Fruit fly (Drosophila melanogaster): ENCODE measurements around the gene CG10462.

CG10462 gene

dm6 chr2L:19756716-19757115 lies 20.9 kb upstream of the CG10462 start, which contains the start of gene CG10631 (continued):
- peak; percentile 82 for TF ChIP-seq Scr (GFP tag; IDR thresholded peaks at IDR 0.05; ENCODE audit: partially characterized antibody)
- TF ChIP-seq CG2129 (GFP tag; IDR thresholded peaks at IDR 0.05; ENCODE audit: partially characterized antibody) = no peak
- TF ChIP-seq CG3407 (GFP tag; optimal IDR thresholded peaks at IDR 0.05) = no peak
- no peak for TF ChIP-seq Bdp1 (GFP tag; optimal IDR thresholded peaks at IDR 0.05)
- TF ChIP-seq Jarid2 (GFP tag; optimal IDR thresholded peaks at IDR 0.05) = peak; percentile 63
- peak; percentile 12 for TF ChIP-seq CG4282 (GFP tag; optimal IDR thresholded peaks at IDR 0.05)
- no peak for TF ChIP-seq CG8359 (GFP tag; optimal IDR thresholded peaks at IDR 0.05; ENCODE audit: borderline replicate concordance)
- TF ChIP-seq croc (GFP tag; conservative IDR thresholded peaks at IDR 0.05) = no peak
- 0 out of 2 replicates have a peak, but pooled peaks have one; percentile 11 for TF ChIP-seq CG3847 (GFP tag; IDR thresholded peaks at IDR 0.05)
- TF ChIP-seq sob (GFP tag; IDR thresholded peaks at IDR 0.05) = 0 out of 2 replicates have a peak, but pooled peaks have one; percentile 34
- TF ChIP-seq pb (GFP tag; optimal IDR thresholded peaks at IDR 0.05) = no peak
- TF ChIP-seq Hr78 (GFP tag; optimal IDR thresholded peaks at IDR 0.05) = no peak
- TF ChIP-seq CrebB (tag; optimal IDR thresholded peaks at IDR 0.05) = peak; percentile 24
- TF ChIP-seq CG16813 (GFP tag; IDR thresholded peaks at IDR 0.05; ENCODE audit: partially characterized antibody) = peak; percentile 64; the same call in 1 of the 3 replicates
- TF ChIP-seq Mrtf (GFP tag; IDR thresholded peaks at IDR 0.05) = no peak
- peak; percentile 85 for TF ChIP-seq CG34224 (GFP tag; IDR thresholded peaks at IDR 0.05; ENCODE audit: partially characterized antibody)
- peak; percentile 18 for TF ChIP-seq Hmr (GFP tag; optimal IDR thresholded peaks at IDR 0.05)
- TF ChIP-seq Hmx (GFP tag; optimal IDR thresholded peaks at IDR 0.05) = no peak
- TF ChIP-seq Med (GFP tag) = peak; percentile 75
- no peak for TF ChIP-seq psq (GFP tag; optimal IDR thresholded peaks at IDR 0.05)
- TF ChIP-seq HLH54F (GFP tag; optimal IDR thresholded peaks at IDR 0.05) = no peak
- no peak for TF ChIP-seq seq (GFP tag; IDR thresholded peaks at IDR 0.05)
- TF ChIP-seq CG5245 (GFP tag; optimal IDR thresholded peaks at IDR 0.05) = no peak
- no peak for TF ChIP-seq CG4424 (GFP tag; optimal IDR thresholded peaks at IDR 0.05)
- no peak for TF ChIP-seq CG31224 (GFP tag; IDR thresholded peaks at IDR 0.05)
- TF ChIP-seq ken (GFP tag; IDR thresholded peaks at IDR 0.05) = no peak
- no peak for TF ChIP-seq schlank (tag; optimal IDR thresholded peaks at IDR 0.05)
- TF ChIP-seq CG2116 (GFP tag; optimal IDR thresholded peaks at IDR 0.05) = peak; percentile 3
- 0 out of 3 replicates have a peak, but pooled peaks have one; percentile 11 for TF ChIP-seq CG11456 (GFP tag; IDR thresholded peaks at IDR 0.05)
- TF ChIP-seq Doc3 (GFP tag; IDR thresholded peaks at IDR 0.05; ENCODE audit: partially characterized antibody) = peak; percentile 69
- no peak for TF ChIP-seq vfl (GFP tag; optimal IDR thresholded peaks at IDR 0.05)
- TF ChIP-seq Xbp1 (GFP tag; optimal IDR thresholded peaks at IDR 0.05) = no peak
- peak; percentile 88 for TF ChIP-seq Dref (GFP tag; IDR thresholded peaks at IDR 0.05)
- peak; percentile 53 for TF ChIP-seq Aef1 (GFP tag; IDR thresholded peaks at IDR 0.05)
- TF ChIP-seq repo (GFP tag; optimal IDR thresholded peaks at IDR 0.05) = no peak
- TF ChIP-seq CG14710 (tag; optimal IDR thresholded peaks at IDR 0.05) = no peak
- peak; percentile 36 for TF ChIP-seq CG12659 (GFP tag; optimal IDR thresholded peaks at IDR 0.05)
- no peak for TF ChIP-seq ro (GFP tag; IDR thresholded peaks at IDR 0.05)
- TF ChIP-seq p53 (GFP tag; optimal IDR thresholded peaks at IDR 0.05) = no peak
- TF ChIP-seq E2f2 (GFP tag; IDR thresholded peaks at IDR 0.05) = peak; percentile 55
- no peak for TF ChIP-seq slbo (GFP tag; IDR thresholded peaks at IDR 0.05)
- TF ChIP-seq Gug (GFP tag; IDR thresholded peaks at IDR 0.05) = no peak
- no peak for TF ChIP-seq Myb (GFP tag; optimal IDR thresholded peaks at IDR 0.05)
- TF ChIP-seq CG14050 (GFP tag; IDR thresholded peaks at IDR 0.05) = no peak
- TF ChIP-seq odd (GFP tag; optimal IDR thresholded peaks at IDR 0.05) = no peak
- no peak for TF ChIP-seq oc (tag; optimal IDR thresholded peaks at IDR 0.05)
- TF ChIP-seq CG1603 (tag; optimal IDR thresholded peaks at IDR 0.05) = no peak
- TF ChIP-seq CG10979 (tag; optimal IDR thresholded peaks at IDR 0.05) = no peak
- no peak for TF ChIP-seq ind (GFP tag; optimal IDR thresholded peaks at IDR 0.05)
- TF ChIP-seq CG6683 (GFP tag; optimal IDR thresholded peaks at IDR 0.05) = no peak
- TF ChIP-seq Bteb2 (GFP tag; optimal IDR thresholded peaks at IDR 0.05) = no peak
